Worm (Caenorhabditis elegans) whole organism, L1 larva: Measurements from ENCODE around the gene F56D2.8.

Experiments used
- nhr-90 ChIP-seq: sonication (generic microtip); optimal IDR thresholded peaks from 2 replicates; lab custom pipeline; 2016; ENCODE audit warnings: mild to moderate bottlenecking, missing genetic modification characterization, missing compliant biosample characterization; ENCODE audit not compliant: poor library complexity
- sptf-1 ChIP-seq: fragments of 150-350 bp; optimal IDR thresholded peaks from 2 replicates; lab custom pipeline; 2014; ENCODE audit warnings: missing biosample characterization, missing genetic modification characterization

ce11 chrIII:5623418-5623817 is 40.8 kb upstream of the F56D2.8 start:
- TF ChIP-seq nhr-90 (tag; lab: Kevin White, UChicago) (no peak), sptf-1 (tag; lab: Kevin White, UChicago) (no peak)
